Worm (Caenorhabditis elegans) whole organism, midembryonic: ENCODE data around the gene pot-1.

Experiments used
- T22C8.4 ChIP-seq: fragments of 200-800 bp; sonication (Bioruptor generic); IDR thresholded peaks from 2 replicates; pipeline ENCODE4 v1.3.6; 2022; ENCODE audit warnings: missing genetic modification characterization, missing compliant biosample characterization
- cog-1 ChIP-seq: sonication (generic microtip); optimal IDR thresholded peaks from 2 replicates; lab custom pipeline; 2016; ENCODE audit warnings: missing genetic modification characterization, missing compliant biosample characterization
- flt-1 ChIP-seq: fragments of 200-800 bp; sonication (Bioruptor generic); IDR thresholded peaks from 2 replicates; pipeline ENCODE4 v1.3.6; 2022; ENCODE audit warnings: missing genetic modification characterization, missing compliant biosample characterization
- ref-1 ChIP-seq: fragments of 200-800 bp; sonication (Bioruptor generic); conservative IDR thresholded peaks from 2 replicates; pipeline ENCODE4 v1.3.6; 2022; ENCODE audit warnings: missing genetic modification reagents, missing genetic modification characterization, missing compliant biosample characterization
- tab-1 ChIP-seq: fragments of 200-800 bp; sonication (Bioruptor generic); IDR thresholded peaks from 2 replicates; pipeline ENCODE4 v1.3.6; 2022; ENCODE audit warnings: missing genetic modification characterization, missing compliant biosample characterization
- ztf-23 ChIP-seq: fragments of 200-800 bp; sonication (Bioruptor generic); IDR thresholded peaks from 2 replicates; pipeline ENCODE4 v1.3.6; 2022; ENCODE audit warnings: missing genetic modification reagents, missing genetic modification characterization, missing compliant biosample characterization

DNA sequence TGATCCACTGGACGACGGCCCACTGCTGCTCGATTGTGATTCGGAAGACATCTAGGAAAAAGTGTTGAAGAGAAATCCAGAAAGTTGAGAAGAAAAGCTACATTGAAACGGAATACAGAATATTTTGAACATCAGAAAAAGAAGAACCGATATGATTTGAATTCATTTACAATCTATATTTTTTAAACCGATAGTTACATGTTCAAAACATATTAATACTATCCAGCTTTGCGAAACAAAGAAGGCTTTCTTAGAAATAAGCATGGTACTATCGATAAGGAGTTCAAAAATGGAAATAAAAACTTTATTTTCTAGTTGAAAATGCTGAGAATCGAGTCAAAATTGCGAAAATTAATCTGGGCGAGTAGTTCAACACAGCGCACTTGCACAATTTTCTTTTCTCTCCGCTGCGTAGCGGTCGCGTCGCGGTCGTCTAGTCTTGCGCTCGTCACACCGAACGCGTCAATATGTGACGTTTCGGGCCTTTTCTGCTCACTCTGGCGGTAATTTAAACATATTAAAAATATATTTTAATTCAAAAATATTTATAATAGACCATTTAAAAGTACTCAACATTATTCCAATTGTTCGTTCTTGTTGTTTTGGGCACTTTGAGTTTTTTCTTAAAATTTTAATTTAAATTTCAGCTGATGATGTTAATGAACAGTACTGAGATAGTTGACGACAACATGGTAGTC lies 28.7 kb upstream of the pot-1 start, which contains the start of the genes syf-2 and K04G7.1:
- TF ChIP-seq tab-1 (no peak), flt-1 (no peak; the same call in 1 of the 2 replicates), ztf-23 (GFP tag; lab: Robert Waterston, UW) (peak; percentile 67; the same call in 1 of the 2 replicates), cog-1 (tag; lab: Kevin White, UChicago) (peak; percentile 75), ref-1 (no peak), T22C8.4 (GFP tag; lab: Robert Waterston, UW) (no peak)
